Worm (Caenorhabditis elegans) whole organism, L4 larva: ENCODE measurements around the gene H02F09.2.

ENCODE experiments used
- D1046.2 ChIP-seq: fragments of 200-800 bp; sonication (Bioruptor generic); IDR thresholded peaks from 2 replicates; pipeline ENCODE4 v1.3.6; 2022; ENCODE audit warnings: missing genetic modification characterization, missing compliant biosample characterization
- F26F4.8 ChIP-seq: fragments of 200-800 bp; sonication (Bioruptor generic); conservative IDR thresholded peaks from 2 replicates; pipeline ENCODE4 v1.3.6; 2022; ENCODE audit warnings: missing genetic modification characterization, missing compliant biosample characterization
- F37D6.2 ChIP-seq: sonication (generic microtip); optimal IDR thresholded peaks from 2 replicates; lab custom pipeline; 2016; ENCODE audit warnings: mild to moderate bottlenecking, missing genetic modification characterization, missing compliant biosample characterization
- F44E2.7 ChIP-seq: fragments of 200-800 bp; sonication (Bioruptor generic); IDR thresholded peaks from 2 replicates; pipeline ENCODE4 v2.1.2; 2022; ENCODE audit warnings: missing genetic modification characterization, missing compliant biosample characterization
- ZK337.2 ChIP-seq: fragments of 200-800 bp; sonication (Bioruptor generic); IDR thresholded peaks from 2 replicates; pipeline ENCODE4 v1.3.6; 2022; ENCODE audit warnings: missing genetic modification reagents, missing genetic modification characterization, missing compliant biosample characterization
- aha-1 ChIP-seq: fragments of 150-350 bp; peaks from one replicate; lab custom pipeline; 2014; ENCODE audit warnings: missing biosample characterization, missing genetic modification characterization
- arid-1 ChIP-seq: fragments of 200-800 bp; sonication (Bioruptor generic); conservative IDR thresholded peaks from 2 replicates; pipeline ENCODE4 v1.3.6; 2022; ENCODE audit warnings: missing genetic modification reagents, missing genetic modification characterization, missing compliant biosample characterization
- ceh-82 ChIP-seq: sonication (generic microtip); optimal IDR thresholded peaks from 2 replicates; lab custom pipeline; 2017; ENCODE audit warnings: missing biosample characterization, missing genetic modification characterization
- cey-2 ChIP-seq: sonication (generic microtip); optimal IDR thresholded peaks from 3 replicates; lab custom pipeline; 2017; ENCODE audit warnings: missing genetic modification characterization, mild to moderate bottlenecking, missing compliant biosample characterization, antibody characterized with exemption, borderline replicate concordance; ENCODE audit not compliant: insufficient read depth
- daf-12 ChIP-seq: fragments of 150-350 bp; optimal IDR thresholded peaks from 2 replicates; lab custom pipeline; 2014; ENCODE audit warnings: missing biosample characterization, missing genetic modification reagents, missing genetic modification characterization
- daf-16 ChIP-seq, 3 experiments: sonication (generic microtip); optimal IDR thresholded peaks; 2 replicates each; lab custom pipeline; 2016 to 2017; ENCODE audit warnings: missing genetic modification characterization in 3 of 3, missing genetic modification reagents in 3 of 3, mild to moderate bottlenecking in 2 of 3, missing compliant biosample characterization in 2 of 3, missing biosample characterization in 1 of 3, moderate library complexity in 1 of 3
- daf-19 ChIP-seq: fragments of 200-800 bp; sonication (Bioruptor generic); conservative IDR thresholded peaks from 2 replicates; pipeline ENCODE4 v1.3.6; 2022; ENCODE audit warnings: missing genetic modification characterization, missing compliant biosample characterization
- dmd-6 ChIP-seq: fragments of 200-800 bp; sonication (Bioruptor generic); IDR thresholded peaks from 2 replicates; pipeline ENCODE4 v1.3.6; 2022; ENCODE audit warnings: missing genetic modification reagents, missing genetic modification characterization, missing compliant biosample characterization
- dve-1 ChIP-seq: sonication (generic microtip); optimal IDR thresholded peaks from 2 replicates; lab custom pipeline; 2017; ENCODE audit warnings: antibody characterized with exemption, mild to moderate bottlenecking, missing genetic modification characterization, missing compliant biosample characterization; ENCODE audit not compliant: insufficient read depth
- fkh-10 ChIP-seq: fragments of 150-350 bp; optimal IDR thresholded peaks from 2 replicates; lab custom pipeline; 2014; ENCODE audit warnings: missing biosample characterization, missing genetic modification reagents, missing genetic modification characterization
- hif-1 ChIP-seq, 2 experiments: sonication (generic microtip); optimal IDR thresholded peaks; 2 replicates each; lab custom pipeline; 2016 to 2017; ENCODE audit warnings: missing compliant biosample characterization in 2 of 2, missing genetic modification characterization in 2 of 2, missing genetic modification reagents in 2 of 2, missing genotype in 2 of 2, mild to moderate bottlenecking in 1 of 2
- hlh-11 ChIP-seq: fragments of 200-800 bp; sonication (Bioruptor generic); optimal IDR thresholded peaks from 2 replicates; lab custom pipeline; 2018; ENCODE audit warnings: mild to moderate bottlenecking, missing genetic modification characterization, missing compliant biosample characterization
- hmg-1.1 ChIP-seq: fragments of 200-800 bp; sonication (Bioruptor generic); IDR thresholded peaks from 2 replicates; pipeline ENCODE4 v1.3.6; 2022; ENCODE audit warnings: missing genetic modification reagents, missing genetic modification characterization, missing compliant biosample characterization
- lin-13 ChIP-seq: fragments of 150-350 bp; optimal IDR thresholded peaks from 2 replicates; lab custom pipeline; 2014; ENCODE audit warnings: missing biosample characterization, missing genetic modification reagents, missing genetic modification characterization
- lin-29 ChIP-seq: fragments of 200-800 bp; sonication (Bioruptor generic); IDR thresholded peaks from 2 replicates; pipeline ENCODE4 v1.3.6; 2022; ENCODE audit warnings: missing genetic modification reagents, missing genetic modification characterization, missing compliant biosample characterization
- lsy-2 ChIP-seq, 2 experiments: fragments of 150-350 bp in 1 of 2; sonication (generic microtip) in 1 of 2; optimal IDR thresholded peaks; 2 replicates each; lab custom pipeline; 2014 to 2017; ENCODE audit warnings: missing biosample characterization in 2 of 2, missing genetic modification characterization in 2 of 2
- madf-5 ChIP-seq, 2 experiments: fragments of 200-800 bp; sonication (Bioruptor generic); IDR thresholded peaks; 2 replicates each; pipeline ENCODE4 v1.3.6; 2022; ENCODE audit warnings: missing compliant biosample characterization in 2 of 2, missing genetic modification characterization in 2 of 2
- madf-9 ChIP-seq: fragments of 200-800 bp; sonication (Bioruptor generic); conservative IDR thresholded peaks from 2 replicates; pipeline ENCODE4 v1.3.6; 2022; ENCODE audit warnings: missing genetic modification reagents, missing genetic modification characterization, missing compliant biosample characterization
- mdl-1 ChIP-seq, 2 experiments: fragments of 150-350 bp in 1 of 2; sonication (generic microtip) in 1 of 2; optimal IDR thresholded peaks; 2 replicates each; lab custom pipeline; 2014 to 2017; ENCODE audit warnings: missing biosample characterization in 2 of 2, missing genetic modification characterization in 2 of 2
- mdt-29 ChIP-seq: fragments of 200-800 bp; sonication (Bioruptor generic); IDR thresholded peaks from 2 replicates; pipeline ENCODE4 v1.3.6; 2022; ENCODE audit warnings: missing genetic modification reagents, missing genetic modification characterization, missing compliant biosample characterization
- mes-2 ChIP-seq: sonication (generic microtip); optimal IDR thresholded peaks from 2 replicates; lab custom pipeline; 2016; ENCODE audit warnings: missing genotype, mild to moderate bottlenecking, missing genetic modification characterization, missing compliant biosample characterization; ENCODE audit not compliant: poor library complexity, severe bottlenecking
- nhr-6 ChIP-seq: fragments of 150-350 bp; optimal IDR thresholded peaks from 2 replicates; lab custom pipeline; 2014; ENCODE audit warnings: missing biosample characterization, missing genetic modification characterization
- nhr-76 ChIP-seq: fragments of 150-350 bp; optimal IDR thresholded peaks from 2 replicates; lab custom pipeline; 2014; ENCODE audit warnings: missing biosample characterization, missing genetic modification characterization
- nhr-77 ChIP-seq: fragments of 150-350 bp; optimal IDR thresholded peaks from 2 replicates; lab custom pipeline; 2014; ENCODE audit warnings: missing biosample characterization, missing genetic modification characterization
- pha-4 ChIP-seq, 2 experiments: fragments of 150-350 bp in 1 of 2; fragments of 200-800 bp in 1 of 2; sonication (Bioruptor generic) in 1 of 2; IDR thresholded peaks in 1 of 2; optimal IDR thresholded peaks in 1 of 2; 2 replicates each; pipeline versions ENCODE4 v1.3.6 to Lab custom; 2014 to 2022; ENCODE audit warnings: missing genetic modification characterization in 2 of 2, missing genetic modification reagents in 2 of 2, missing biosample characterization in 1 of 2, missing compliant biosample characterization in 1 of 2
- rbr-2 ChIP-seq: sonication (generic microtip); optimal IDR thresholded peaks from 2 replicates; lab custom pipeline; 2016; ENCODE audit warnings: missing genotype, missing genetic modification characterization, missing compliant biosample characterization
- saeg-2 ChIP-seq: fragments of 200-800 bp; sonication (Bioruptor generic); IDR thresholded peaks from 2 replicates; pipeline ENCODE4 v1.3.6; 2022; ENCODE audit warnings: missing genetic modification reagents, missing genetic modification characterization, missing compliant biosample characterization
- set-16 ChIP-seq: fragments of 200-800 bp; sonication (Bioruptor generic); IDR thresholded peaks from 2 replicates; pipeline ENCODE4 v1.3.6; 2022; ENCODE audit warnings: missing genetic modification reagents, missing genetic modification characterization, missing compliant biosample characterization
- snpc-4 ChIP-seq: fragments of 150-350 bp; optimal IDR thresholded peaks from 2 replicates; lab custom pipeline; 2014; ENCODE audit warnings: missing biosample characterization, missing genetic modification characterization
- tag-97 ChIP-seq: fragments of 200-800 bp; sonication (Bioruptor generic); IDR thresholded peaks from 2 replicates; pipeline ENCODE4 v1.3.6; 2022; ENCODE audit warnings: missing genetic modification characterization, missing compliant biosample characterization
- unc-130 ChIP-seq: sonication (generic microtip); optimal IDR thresholded peaks from 2 replicates; lab custom pipeline; 2016; ENCODE audit warnings: missing genetic modification reagents, missing genetic modification characterization, missing compliant biosample characterization
- unc-62 ChIP-seq, 3 experiments: fragments of 150-350 bp in 1 of 3; sonication (generic microtip); optimal IDR thresholded peaks in 2 of 3; peaks in 1 of 3; 1 replicate in 1 of 3; 2 replicates in 2 of 3; lab custom pipeline; 2014 to 2017; ENCODE audit warnings: missing biosample characterization in 3 of 3, missing genetic modification characterization in 3 of 3, missing genetic modification reagents in 3 of 3, missing genotype in 1 of 3
- vab-7 ChIP-seq: fragments of 200-800 bp; sonication (Bioruptor generic); IDR thresholded peaks from 2 replicates; pipeline ENCODE4 v1.3.6; 2022; ENCODE audit warnings: missing genetic modification reagents, missing genetic modification characterization, missing compliant biosample characterization
- ztf-11 ChIP-seq: fragments of 150-350 bp; optimal IDR thresholded peaks from 2 replicates; lab custom pipeline; 2014; ENCODE audit warnings: missing biosample characterization, missing genetic modification characterization

Gene H02F09.2

ce11 chrX:1548471-1548870, 23.6 kb upstream of the H02F09.2 start:
- TF ChIP-seq D1046.2 (GFP tag; lab: Robert Waterston, UW), result 0 out of 2 replicates have a peak, but pooled peaks have one; percentile 39
- TF ChIP-seq set-16 (GFP tag; lab: Robert Waterston, UW), result peak; percentile 92
- TF ChIP-seq F26F4.8 (GFP tag; lab: Robert Waterston, UW), result 0 out of 2 replicates have a peak, but pooled peaks have one; percentile 35

- TF ChIP-seq unc-62 (GFP tag; optimal IDR thresholded peaks at IDR 0.05 in 1 of 2; lab: Kevin White, UChicago) (peak in 1 of 2 experiments; percentile 65), unc-62 (tag; optimal IDR thresholded peaks at IDR 0.05; lab: Kevin White, UChicago) (no peak), F37D6.2 (tag; lab: Kevin White, UChicago) (no peak), ZK337.2 (GFP tag; lab: Robert Waterston, UW) (no peak), nhr-77 (tag; lab: Kevin White, UChicago) (no peak), daf-12 (tag; lab: Kevin White, UChicago) (no peak), set-16 (GFP tag; lab: Robert Waterston, UW) (peak; percentile 55), hif-1 (tag; optimal IDR thresholded peaks at IDR 0.05; lab: Kevin White, UChicago) (no peak), madf-9 (GFP tag; lab: Robert Waterston, UW) (no peak), vab-7 (GFP tag; lab: Robert Waterston, UW) (no peak), aha-1 (tag; lab: Kevin White, UChicago) (no peak), snpc-4 (tag; lab: Kevin White, UChicago) (no peak), tag-97 (no peak)
Observed at ce11 chrX:1549095-1549494, 23.0 kb upstream of the H02F09.2 start.

- no peak for TF ChIP-seq ceh-82 (tag; lab: Kevin White, UChicago)
- no peak for TF ChIP-seq cey-2 (tag; lab: Kevin White, UChicago)
- no peak for TF ChIP-seq pha-4 (GFP tag; IDR thresholded peaks at IDR 0.05; lab: Robert Waterston, UW)
- no peak for TF ChIP-seq pha-4 (tag; optimal IDR thresholded peaks at IDR 0.05; lab: Kevin White, UChicago)
- peak; percentile 90 for TF ChIP-seq aha-1 (tag; lab: Kevin White, UChicago)
- no peak for TF ChIP-seq lsy-2 (tag; optimal IDR thresholded peaks at IDR 0.05; lab: Kevin White, UChicago)
- TF ChIP-seq, all 104 proteins: peak for 1
Observed at ce11 chrX:1556917-1557316, 15.1 kb upstream of the H02F09.2 start.

ce11 chrX:1568377-1568776, 3.7 kb upstream of the H02F09.2 start, which contains the start of gene H02F09.3:
Gene H02F09.3, plus strand, starts transcription at chrX:1568677.
- TF ChIP-seq aha-1 (tag; lab: Kevin White, UChicago) (peak; percentile 4), rbr-2 (tag; lab: Kevin White, UChicago) (no peak)

ce11 chrX:1576337-1576736, 4.3 kb downstream of the H02F09.2 start, which contains the start of gene wrt-9:
Gene wrt-9, plus strand, starts transcription at chrX:1576637.
- TF ChIP-seq fkh-10, result no peak
- no peak for TF ChIP-seq dve-1 (tag; lab: Kevin White, UChicago)

- TF ChIP-seq mdt-29 (GFP tag; lab: Robert Waterston, UW), result no peak
- TF ChIP-seq mes-2, result no peak
- peak; percentile 14 for TF ChIP-seq hlh-11 (tag; lab: Kevin White, UChicago)
- TF ChIP-seq unc-130, result no peak
- no peak for TF ChIP-seq madf-5 (GFP tag; IDR thresholded peaks at IDR 0.05; lab: Robert Waterston, UW)
- no peak for TF ChIP-seq daf-19 (GFP tag; lab: Robert Waterston, UW)
- TF ChIP-seq tag-97, result no peak
- no peak for TF ChIP-seq daf-16 (GFP tag; optimal IDR thresholded peaks at IDR 0.05; lab: Kevin White, UChicago)
- no peak for TF ChIP-seq daf-16 (tag; optimal IDR thresholded peaks at IDR 0.05; lab: Kevin White, UChicago)
- no peak for TF ChIP-seq lin-13
- TF ChIP-seq set-16 (GFP tag; lab: Robert Waterston, UW), result no peak
- TF ChIP-seq dmd-6 (GFP tag; lab: Robert Waterston, UW), result no peak
- TF ChIP-seq F44E2.7 (GFP tag; lab: Robert Waterston, UW), result no peak
- no peak for TF ChIP-seq nhr-76 (tag; lab: Kevin White, UChicago)
- TF ChIP-seq saeg-2, result no peak
- TF ChIP-seq lin-29, result no peak
- TF ChIP-seq mdl-1 (tag; optimal IDR thresholded peaks at IDR 0.05; lab: Kevin White, UChicago), result peak; percentile 3 to 77
- TF ChIP-seq arid-1 (GFP tag; lab: Robert Waterston, UW), result no peak
- TF ChIP-seq hmg-1.1 (GFP tag; lab: Robert Waterston, UW), result no peak
- peak in 1 of 2 experiments; percentile 95 for TF ChIP-seq unc-62 (GFP tag; optimal IDR thresholded peaks at IDR 0.05 in 1 of 2; lab: Kevin White, UChicago)
- TF ChIP-seq unc-62 (tag; optimal IDR thresholded peaks at IDR 0.05; lab: Kevin White, UChicago), result no peak
- TF ChIP-seq nhr-6, result no peak
- no peak for TF ChIP-seq ztf-11 (tag; lab: Kevin White, UChicago)
Observed at ce11 chrX:1578682-1579081, 6.6 kb downstream of the H02F09.2 start.
